Fruit fly (Drosophila melanogaster) ovary, adult (tissue): ENCODE results near the gene SCaMC.

Experiments
- CG17801 ChIP-seq: fragments of 200-800 bp; optimal IDR thresholded peaks from 2 replicates; lab custom pipeline; 2019; ENCODE audit warnings: missing biosample characterization, mild to moderate bottlenecking, missing genetic modification characterization, moderate library complexity; ENCODE audit not compliant: partially characterized antibody

Gene SCaMC

DNA sequence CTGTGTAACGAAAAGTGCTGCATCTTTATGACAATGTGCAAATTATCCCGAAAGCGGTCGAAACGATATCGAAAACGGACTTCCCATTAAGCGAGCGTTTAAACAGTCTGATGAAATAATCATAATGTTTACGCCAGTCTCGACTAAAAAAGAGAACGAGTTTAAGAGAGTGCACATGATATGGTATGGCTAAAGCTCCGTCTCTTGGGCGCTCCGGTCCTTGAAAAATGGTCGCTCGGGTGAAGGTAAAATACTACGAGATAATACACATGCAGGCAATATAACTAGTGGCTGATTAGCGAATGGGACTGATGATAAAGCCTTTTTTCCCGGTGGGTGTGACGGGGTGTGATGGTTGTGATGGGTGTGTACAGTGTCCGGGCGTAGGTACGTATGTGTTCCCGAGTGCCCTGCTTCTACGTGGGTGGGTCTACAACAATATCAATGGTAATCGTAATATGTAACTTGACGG, 3.4 kb downstream of the SCaMC start:
- no peak for TF ChIP-seq CG17801 (GFP tag; lab: Kevin White, UChicago)

DNA sequence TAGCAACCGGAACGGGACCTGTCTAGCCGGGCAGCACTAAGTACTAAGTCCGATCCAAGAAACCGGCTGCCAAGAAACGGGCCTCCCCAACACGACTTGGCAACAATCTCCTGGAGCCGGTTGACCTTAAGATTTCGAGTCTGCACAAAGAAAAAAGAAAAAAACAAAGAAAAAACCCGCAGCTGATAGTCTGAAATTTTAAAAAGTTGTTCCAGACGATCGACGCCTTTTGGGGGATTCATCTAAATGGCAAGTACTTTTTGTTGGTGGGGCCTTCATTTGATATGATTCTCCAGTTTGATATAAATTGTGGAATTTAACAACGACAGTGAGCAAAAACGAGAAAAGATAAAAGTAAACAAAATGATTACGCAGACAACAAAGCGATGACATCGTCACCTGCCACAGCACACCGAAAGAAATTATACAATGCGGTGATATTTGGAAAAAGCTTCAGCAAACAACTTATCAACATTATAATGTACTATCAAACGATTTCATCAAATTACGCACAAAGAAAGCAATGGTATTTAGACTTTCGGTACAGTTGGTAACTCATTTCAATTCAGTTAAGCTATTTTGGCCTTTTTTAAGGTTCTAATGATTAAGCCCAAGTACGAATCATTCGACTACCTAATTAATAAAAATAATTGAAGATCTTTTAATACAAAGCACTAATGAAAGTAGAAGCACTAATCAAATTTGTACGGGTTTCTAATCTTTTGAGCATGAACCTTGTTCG, 4.0 kb downstream of the SCaMC start:
- no peak for TF ChIP-seq CG17801 (GFP tag; lab: Kevin White, UChicago)

DNA sequence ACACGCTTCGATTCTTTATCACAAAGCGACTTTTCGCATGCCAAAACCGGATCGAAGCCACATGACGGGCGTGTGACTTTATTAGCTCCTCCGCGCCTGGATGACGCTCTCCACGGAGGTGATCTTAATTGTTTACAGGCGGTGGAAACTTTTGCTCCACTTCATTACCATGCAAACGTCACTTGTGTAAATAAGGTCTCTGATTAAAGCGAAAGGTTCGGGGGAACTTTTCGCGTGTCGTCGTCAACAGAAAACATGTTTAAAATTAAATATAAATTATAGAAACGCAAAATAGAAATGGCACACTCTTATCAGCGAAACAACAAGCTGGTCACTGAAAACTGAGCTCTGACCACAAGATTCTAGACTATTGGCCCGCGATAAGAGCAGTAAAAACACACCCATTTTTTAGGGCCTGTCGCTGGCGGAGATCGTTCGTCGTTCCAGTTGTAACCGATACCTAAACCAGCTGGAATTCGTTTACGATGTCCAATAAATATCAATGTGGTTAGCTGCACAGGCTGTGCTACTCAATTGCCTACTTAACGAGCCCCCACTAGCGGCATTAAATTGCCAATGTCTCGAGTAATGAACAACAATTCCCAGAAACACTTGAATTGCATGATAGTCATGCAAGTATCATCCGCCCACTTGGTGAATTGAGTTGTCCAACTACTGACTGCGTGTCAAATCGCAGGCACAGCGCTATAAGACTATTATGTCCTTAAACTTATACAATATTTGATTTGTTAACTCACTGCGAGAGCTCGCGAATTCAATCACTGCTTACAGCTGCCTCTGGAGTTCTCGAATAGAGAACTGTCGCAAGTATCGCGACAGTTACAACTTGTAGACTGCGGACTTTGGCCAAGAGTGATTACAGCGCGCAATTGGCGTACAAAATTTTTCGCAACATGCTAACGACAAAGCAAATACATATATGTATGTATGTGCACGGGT, 5.0 kb downstream of the SCaMC start:
- TF ChIP-seq CG17801 (GFP tag; lab: Kevin White, UChicago), result no peak

DNA sequence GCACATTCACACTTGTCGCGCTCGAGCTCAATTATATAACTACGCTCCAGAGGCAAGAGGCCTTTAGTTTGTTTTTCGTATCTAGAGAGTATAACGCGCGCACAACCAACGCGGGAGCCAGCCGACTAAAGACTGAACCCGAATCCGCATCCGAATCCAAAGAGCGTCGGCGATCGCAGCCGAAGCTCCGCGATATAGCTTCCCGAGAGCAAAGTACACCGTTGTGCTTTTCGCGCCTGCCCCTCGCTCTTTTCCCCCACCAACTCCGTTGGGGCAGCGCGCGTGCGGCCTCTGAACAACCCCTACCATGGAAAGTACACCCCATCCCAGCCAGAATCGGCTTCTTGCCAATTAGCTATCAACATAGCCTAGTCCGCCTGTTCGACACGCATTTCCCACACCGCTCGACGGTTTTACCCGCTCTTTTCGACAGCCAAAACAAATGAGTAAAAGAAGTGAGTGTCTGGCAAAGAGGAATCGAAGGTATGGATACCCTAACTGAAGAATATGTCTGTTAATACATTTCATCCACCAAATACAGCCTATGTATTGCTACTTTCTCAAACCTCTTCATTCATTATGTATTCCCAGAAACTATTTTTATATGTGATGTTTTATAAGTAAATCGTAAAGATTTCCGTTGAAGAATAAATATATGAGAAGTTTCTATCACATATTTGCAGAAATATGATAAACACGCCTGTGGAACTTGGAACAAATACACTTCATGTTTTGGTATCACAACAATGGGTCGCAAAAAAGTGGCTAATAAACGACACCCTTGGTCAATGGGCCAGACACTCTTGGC, 5.9 kb downstream of the SCaMC start:
- TF ChIP-seq CG17801 (GFP tag; lab: Kevin White, UChicago), result peak; percentile 57

DNA sequence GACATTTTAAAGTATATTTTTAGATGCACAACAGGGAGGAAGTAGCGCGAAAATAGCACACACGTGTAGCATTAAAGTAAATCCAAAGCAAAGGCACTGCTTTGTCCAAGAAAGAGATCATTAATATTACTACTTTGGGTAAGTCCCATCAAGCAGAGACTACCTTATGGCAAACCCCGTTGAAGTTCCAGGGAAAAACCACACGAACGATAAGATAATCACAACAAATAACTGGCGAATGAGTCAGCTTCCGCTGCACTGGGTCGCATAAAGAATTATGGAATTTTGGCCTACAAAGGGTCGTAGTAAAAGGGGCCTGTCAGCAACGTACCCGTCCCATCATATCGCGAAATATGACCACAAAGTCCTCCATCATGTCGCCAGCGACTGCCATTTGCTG, 6.9 kb downstream of the SCaMC start:
- TF ChIP-seq CG17801 (GFP tag; lab: Kevin White, UChicago), result no peak

DNA sequence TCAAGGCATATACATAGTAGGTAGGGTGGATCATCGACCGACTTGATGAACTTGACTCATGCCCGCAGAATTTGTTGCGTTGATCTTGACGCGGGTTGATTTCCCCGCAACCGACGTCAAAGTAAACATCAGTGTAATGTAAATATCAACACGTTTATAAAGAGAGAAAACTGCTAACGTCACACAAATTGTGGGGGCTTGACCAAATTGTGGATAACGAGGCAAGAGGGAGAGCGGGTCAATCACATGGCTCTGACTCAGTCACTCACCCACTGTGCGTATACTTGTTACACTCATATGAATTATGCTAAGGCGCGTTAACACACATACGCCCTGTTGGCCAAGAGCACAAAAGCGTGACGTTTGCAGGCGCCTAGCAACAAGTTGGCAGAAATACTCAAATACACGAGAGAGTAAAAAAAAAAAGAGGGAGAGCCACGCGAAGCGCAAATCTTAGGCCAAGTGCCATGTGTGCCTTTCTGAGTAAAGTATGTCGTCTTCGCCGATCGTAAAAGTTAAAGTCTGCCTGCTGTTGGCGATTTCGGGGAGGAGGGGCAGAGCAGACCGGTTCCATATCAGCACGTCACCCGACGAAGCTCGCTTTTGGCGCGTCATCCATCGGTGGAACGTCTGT, 7.5 kb downstream of the SCaMC start:
- peak; percentile 49 for TF ChIP-seq CG17801 (GFP tag; lab: Kevin White, UChicago)

DNA sequence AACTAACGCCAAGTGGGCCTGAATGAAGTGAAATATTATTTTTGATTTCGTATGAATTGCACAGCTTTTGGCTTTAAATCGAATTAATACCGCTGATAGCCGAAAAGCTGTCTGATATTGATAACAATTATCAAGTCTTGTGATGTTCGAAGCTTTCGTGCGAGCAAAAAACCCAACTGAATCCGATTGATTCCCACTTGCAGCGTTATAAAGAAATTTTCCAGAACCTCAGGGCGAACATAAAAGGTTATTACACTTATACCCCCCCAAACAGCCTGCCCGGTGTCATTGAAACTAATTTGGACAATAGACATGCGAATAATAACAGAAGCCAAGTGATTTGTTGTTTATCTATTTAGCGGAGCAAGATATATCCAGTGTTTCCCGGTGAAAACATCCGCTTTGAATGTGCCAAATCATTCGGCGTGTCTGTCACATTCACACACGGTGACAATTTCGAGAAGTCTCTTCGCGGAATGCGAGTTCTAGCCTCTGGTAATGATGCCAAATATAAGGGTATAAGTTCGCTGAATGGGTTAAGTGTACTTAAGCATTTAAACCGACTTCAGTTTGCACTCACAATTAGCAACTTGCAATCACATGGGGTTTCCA, 8.6 kb downstream of the SCaMC start:
- no peak for TF ChIP-seq CG17801 (GFP tag; lab: Kevin White, UChicago)

DNA sequence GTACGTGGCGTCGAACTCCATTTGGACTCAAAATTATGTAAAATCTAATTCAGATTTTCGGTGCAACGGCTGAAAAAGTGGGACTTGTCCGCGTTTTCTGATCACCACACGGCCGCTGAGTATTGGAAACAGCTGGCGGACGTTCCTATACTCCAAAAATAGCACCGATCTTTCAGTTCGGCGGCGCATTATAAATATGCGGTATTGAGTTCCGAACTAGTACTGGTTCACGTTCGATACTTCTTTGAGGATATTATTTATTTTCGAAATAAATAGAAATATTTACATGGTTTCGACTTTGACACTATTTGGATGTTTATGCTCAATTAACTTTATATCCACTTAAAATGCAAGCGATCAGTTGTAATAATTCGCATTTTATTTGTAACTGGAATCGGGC, 12.8 kb downstream of the SCaMC start, which contains the start of gene Smyd4-2:
Smyd4-2 (minus strand) TSS at position 136 of the 400 bp plus-strand sequence.
- no peak for TF ChIP-seq CG17801 (GFP tag; lab: Kevin White, UChicago)

DNA sequence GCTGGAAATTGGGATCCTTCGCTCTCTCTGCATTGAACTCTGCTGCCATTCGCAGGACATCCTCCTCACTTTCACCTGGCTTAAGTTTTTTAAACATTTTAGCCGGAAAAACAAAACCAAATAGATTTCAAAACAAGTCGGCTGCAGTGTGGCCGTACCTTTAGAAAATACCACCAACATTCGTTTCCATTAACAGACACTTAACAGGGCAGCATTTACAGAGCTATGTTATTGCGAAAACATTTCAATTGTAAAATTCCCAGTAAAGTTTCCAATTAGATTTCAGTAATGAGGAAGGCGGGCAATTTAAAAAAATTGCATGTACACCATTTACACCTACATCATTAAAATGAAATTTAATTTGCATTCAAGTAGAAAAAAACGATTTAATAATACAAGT, 15.5 kb downstream of the SCaMC start, which contains the start of gene CG32104:
CG32104 (minus strand) TSS at position 152 of the 400 bp plus-strand sequence.
- no peak for TF ChIP-seq CG17801 (GFP tag; lab: Kevin White, UChicago)

DNA sequence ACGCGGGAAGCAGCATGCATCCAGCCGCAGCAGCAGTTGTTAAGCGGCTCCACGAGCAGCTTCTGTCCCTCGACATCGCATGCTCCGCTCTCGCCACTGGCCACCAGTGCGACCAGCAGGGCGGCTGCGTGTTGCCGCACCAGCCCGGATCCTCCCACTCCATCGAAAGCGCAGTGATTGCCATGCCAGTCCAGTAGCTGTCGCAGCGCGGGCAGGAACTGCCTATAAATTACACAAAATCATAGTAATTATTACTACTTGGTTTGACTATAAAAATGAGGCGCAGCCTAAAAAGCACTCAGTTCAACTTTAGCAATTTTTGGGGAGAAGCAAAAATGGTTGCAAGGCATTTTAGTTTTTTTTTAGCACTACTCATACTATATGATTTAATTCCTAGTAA, 18.8 kb downstream of the SCaMC start, which contains the start of gene Obp69a:
Obp69a (plus strand) TSS at position 301 of the 400 bp plus-strand sequence.
- TF ChIP-seq CG17801 (GFP tag; lab: Kevin White, UChicago), result no peak

DNA sequence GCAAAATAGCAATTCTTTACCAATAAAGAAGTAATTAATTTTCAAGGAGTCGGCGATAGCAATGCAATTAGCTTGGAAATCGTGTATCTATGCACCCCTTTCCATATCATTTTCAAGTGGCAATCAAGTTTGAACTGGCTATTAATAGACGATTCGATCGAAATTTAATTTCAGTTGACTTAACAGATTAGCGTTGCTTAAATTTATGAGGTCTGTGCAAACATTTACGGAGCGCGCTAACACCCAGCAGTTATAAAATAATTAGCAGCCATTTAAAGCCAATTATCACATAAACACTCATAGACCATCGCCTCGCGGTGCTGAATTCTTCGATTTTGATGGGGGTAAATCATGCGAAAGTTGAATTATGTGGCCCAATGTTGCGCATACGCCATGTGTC, 21.9 kb downstream of the SCaMC start:
- TF ChIP-seq CG17801 (GFP tag; lab: Kevin White, UChicago), result no peak

DNA sequence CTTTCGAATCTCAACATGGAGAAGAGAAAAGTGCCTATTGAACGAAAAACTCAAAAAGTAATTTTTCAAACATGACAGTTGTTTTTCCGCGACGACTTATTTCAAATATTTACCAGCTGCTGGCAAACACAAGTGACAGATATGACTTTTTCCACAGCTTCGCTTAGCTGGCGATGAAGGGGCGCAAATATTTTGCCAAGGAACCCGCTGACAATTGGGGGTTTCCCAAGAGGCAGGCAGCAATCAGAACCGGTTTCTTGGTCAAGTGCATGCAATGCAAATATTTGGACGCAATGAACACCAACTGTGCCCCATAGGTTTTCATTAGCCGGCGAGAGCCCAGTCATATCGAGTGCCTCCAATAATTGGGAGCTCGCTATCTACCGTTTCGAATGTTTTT, 22.6 kb downstream of the SCaMC start:
- TF ChIP-seq CG17801 (GFP tag; lab: Kevin White, UChicago), result no peak

DNA sequence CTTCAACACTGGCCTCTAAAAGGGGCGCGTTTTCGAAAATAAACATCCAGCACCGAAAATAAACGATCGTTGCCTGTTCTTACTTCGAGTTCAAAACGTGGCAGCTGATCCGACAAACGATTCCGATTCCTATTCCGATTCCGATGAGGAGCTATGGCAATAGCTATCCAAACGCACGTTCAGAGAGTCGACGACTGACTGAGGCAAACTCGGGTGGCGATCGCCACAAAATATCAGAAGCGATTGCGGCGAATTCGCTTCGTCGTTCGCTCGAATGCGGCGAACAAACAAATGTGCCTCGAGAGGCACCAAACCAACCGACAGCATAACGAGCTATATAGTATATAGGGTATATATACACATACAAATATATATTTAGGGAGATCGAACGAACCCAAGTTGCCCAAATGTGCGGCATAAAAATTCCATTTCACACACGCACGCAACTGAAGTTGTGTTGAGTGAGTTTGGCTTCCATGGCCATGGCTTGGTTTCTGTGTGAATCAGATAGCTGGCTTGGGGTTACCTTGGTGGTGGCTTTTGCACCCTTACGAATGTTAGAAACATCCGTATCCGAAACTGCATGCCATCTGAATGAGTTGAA, 23.3 kb downstream of the SCaMC start, which contains the start of gene Ncc69:
Ncc69 (minus strand) TSS at position 205 of the 604 bp plus-strand sequence.
- peak; percentile 8 for TF ChIP-seq CG17801 (GFP tag; lab: Kevin White, UChicago)
